Worm (Caenorhabditis elegans) whole organism, L4 larva: ENCODE results near the gene chil-25.

Experiments used
- F10B5.3 ChIP-seq: sonication (generic microtip); optimal IDR thresholded peaks from 2 replicates; lab custom pipeline; 2016; ENCODE audit warnings: mild to moderate bottlenecking, missing genetic modification characterization, missing compliant biosample characterization
- F49E8.2 ChIP-seq: sonication (generic microtip); optimal IDR thresholded peaks from 2 replicates; lab custom pipeline; 2016; ENCODE audit warnings: missing compliant biosample characterization, mild to moderate bottlenecking, missing genetic modification characterization, borderline replicate concordance
- Y75B8A.6 ChIP-seq: fragments of 200-800 bp; sonication (Bioruptor generic); IDR thresholded peaks from 2 replicates; pipeline ENCODE4 v1.3.6; 2022; ENCODE audit warnings: missing genetic modification reagents, missing genetic modification characterization, missing compliant biosample characterization
- ZK546.5 ChIP-seq, 2 experiments: sonication (generic microtip); optimal IDR thresholded peaks; 2 replicates each; lab custom pipeline; 2017; ENCODE audit warnings: missing biosample characterization in 2 of 2, missing genetic modification characterization in 2 of 2
- aha-1 ChIP-seq: fragments of 150-350 bp; peaks from one replicate; lab custom pipeline; 2014; ENCODE audit warnings: missing biosample characterization, missing genetic modification characterization
- ceh-32 ChIP-seq: sonication (generic microtip); optimal IDR thresholded peaks from 2 replicates; lab custom pipeline; 2016; ENCODE audit warnings: mild to moderate bottlenecking, missing genetic modification characterization, missing compliant biosample characterization; ENCODE audit not compliant: poor library complexity
- ceh-82 ChIP-seq: sonication (generic microtip); optimal IDR thresholded peaks from 2 replicates; lab custom pipeline; 2017; ENCODE audit warnings: missing biosample characterization, missing genetic modification characterization
- ces-1 ChIP-seq: fragments of 150-350 bp; sonication (generic microtip); optimal IDR thresholded peaks from 4 replicates; lab custom pipeline; 2014; ENCODE audit warnings: missing biosample characterization, missing genetic modification reagents, missing genetic modification characterization
- daf-16 ChIP-seq, 3 experiments: sonication (generic microtip); optimal IDR thresholded peaks; 2 replicates each; lab custom pipeline; 2016 to 2017; ENCODE audit warnings: missing genetic modification characterization in 3 of 3, missing genetic modification reagents in 3 of 3, mild to moderate bottlenecking in 2 of 3, missing compliant biosample characterization in 2 of 3, missing biosample characterization in 1 of 3, moderate library complexity in 1 of 3
- dmd-6 ChIP-seq: fragments of 200-800 bp; sonication (Bioruptor generic); IDR thresholded peaks from 2 replicates; pipeline ENCODE4 v1.3.6; 2022; ENCODE audit warnings: missing genetic modification reagents, missing genetic modification characterization, missing compliant biosample characterization
- dmd-8 ChIP-seq: fragments of 200-800 bp; sonication (Bioruptor generic); IDR thresholded peaks from 2 replicates; pipeline ENCODE4 v1.3.6; 2022; ENCODE audit warnings: missing genetic modification characterization, missing compliant biosample characterization
- dmd-9 ChIP-seq: fragments of 200-800 bp; sonication (Bioruptor generic); IDR thresholded peaks from 2 replicates; pipeline ENCODE4 v1.3.6; 2022; ENCODE audit warnings: missing genetic modification reagents, missing genetic modification characterization, missing compliant biosample characterization
- egl-27 ChIP-seq: sonication (generic microtip); optimal IDR thresholded peaks from 3 replicates; lab custom pipeline; 2017; ENCODE audit warnings: missing biosample characterization, missing genetic modification reagents, missing genetic modification characterization
- fkh-10 ChIP-seq: fragments of 150-350 bp; optimal IDR thresholded peaks from 2 replicates; lab custom pipeline; 2014; ENCODE audit warnings: missing biosample characterization, missing genetic modification reagents, missing genetic modification characterization
- gei-8 ChIP-seq: fragments of 200-800 bp; sonication (Bioruptor generic); optimal IDR thresholded peaks from 2 replicates; lab custom pipeline; 2018; ENCODE audit warnings: mild to moderate bottlenecking, missing genetic modification characterization, missing compliant biosample characterization
- hlh-11 ChIP-seq: fragments of 200-800 bp; sonication (Bioruptor generic); optimal IDR thresholded peaks from 2 replicates; lab custom pipeline; 2018; ENCODE audit warnings: mild to moderate bottlenecking, missing genetic modification characterization, missing compliant biosample characterization
- hlh-30 ChIP-seq: sonication (generic microtip); optimal IDR thresholded peaks from 2 replicates; lab custom pipeline; 2017; ENCODE audit warnings: antibody characterized with exemption, mild to moderate bottlenecking, missing genetic modification characterization, missing compliant biosample characterization; ENCODE audit not compliant: insufficient read depth
- hmg-1.1 ChIP-seq: fragments of 200-800 bp; sonication (Bioruptor generic); IDR thresholded peaks from 2 replicates; pipeline ENCODE4 v1.3.6; 2022; ENCODE audit warnings: missing genetic modification reagents, missing genetic modification characterization, missing compliant biosample characterization
- lim-7 ChIP-seq: fragments of 200-800 bp; sonication (Bioruptor generic); IDR thresholded peaks from 2 replicates; pipeline ENCODE4 v1.3.6; 2022; ENCODE audit warnings: missing genetic modification characterization, missing compliant biosample characterization
- lin-13 ChIP-seq: fragments of 150-350 bp; optimal IDR thresholded peaks from 2 replicates; lab custom pipeline; 2014; ENCODE audit warnings: missing biosample characterization, missing genetic modification reagents, missing genetic modification characterization
- lin-15B ChIP-seq: fragments of 150-350 bp; sonication (generic microtip); optimal IDR thresholded peaks from 3 replicates; lab custom pipeline; 2014; ENCODE audit warnings: missing biosample characterization, missing genetic modification characterization
- lin-38 ChIP-seq: fragments of 200-800 bp; sonication (Bioruptor generic); IDR thresholded peaks from 2 replicates; pipeline ENCODE4 v1.3.6; 2022; ENCODE audit warnings: missing genetic modification reagents, missing genetic modification characterization, missing compliant biosample characterization
- mdl-1 ChIP-seq, 2 experiments: fragments of 150-350 bp in 1 of 2; sonication (generic microtip) in 1 of 2; optimal IDR thresholded peaks; 2 replicates each; lab custom pipeline; 2014 to 2017; ENCODE audit warnings: missing biosample characterization in 2 of 2, missing genetic modification characterization in 2 of 2
- mdt-29 ChIP-seq: fragments of 200-800 bp; sonication (Bioruptor generic); IDR thresholded peaks from 2 replicates; pipeline ENCODE4 v1.3.6; 2022; ENCODE audit warnings: missing genetic modification reagents, missing genetic modification characterization, missing compliant biosample characterization
- mes-2 ChIP-seq: sonication (generic microtip); optimal IDR thresholded peaks from 2 replicates; lab custom pipeline; 2016; ENCODE audit warnings: missing genotype, mild to moderate bottlenecking, missing genetic modification characterization, missing compliant biosample characterization; ENCODE audit not compliant: poor library complexity, severe bottlenecking
- mxl-3 ChIP-seq: fragments of 200-800 bp; sonication (Bioruptor generic); optimal IDR thresholded peaks from 2 replicates; lab custom pipeline; 2018; ENCODE audit warnings: mild to moderate bottlenecking, missing genetic modification characterization, missing compliant biosample characterization
- nhr-25 ChIP-seq: sonication (generic microtip); optimal IDR thresholded peaks from 2 replicates; lab custom pipeline; 2017; ENCODE audit warnings: missing genetic modification characterization, mild to moderate bottlenecking, missing compliant biosample characterization, antibody characterized with exemption, moderate library complexity, borderline replicate concordance; ENCODE audit not compliant: insufficient read depth
- nhr-28 ChIP-seq: fragments of 150-350 bp; optimal IDR thresholded peaks from 2 replicates; lab custom pipeline; 2014; ENCODE audit warnings: missing biosample characterization, missing genetic modification characterization
- nhr-48 ChIP-seq: sonication (generic microtip); optimal IDR thresholded peaks from 2 replicates; lab custom pipeline; 2016; ENCODE audit warnings: mild to moderate bottlenecking, missing genetic modification characterization, missing compliant biosample characterization
- nhr-6 ChIP-seq: fragments of 150-350 bp; optimal IDR thresholded peaks from 2 replicates; lab custom pipeline; 2014; ENCODE audit warnings: missing biosample characterization, missing genetic modification characterization
- pha-4 ChIP-seq, 2 experiments: fragments of 150-350 bp in 1 of 2; fragments of 200-800 bp in 1 of 2; sonication (Bioruptor generic) in 1 of 2; IDR thresholded peaks in 1 of 2; optimal IDR thresholded peaks in 1 of 2; 2 replicates each; pipeline versions ENCODE4 v1.3.6 to Lab custom; 2014 to 2022; ENCODE audit warnings: missing genetic modification characterization in 2 of 2, missing genetic modification reagents in 2 of 2, missing biosample characterization in 1 of 2, missing compliant biosample characterization in 1 of 2
- php-3 ChIP-seq: fragments of 200-800 bp; sonication (Bioruptor generic); IDR thresholded peaks from 2 replicates; pipeline ENCODE4 v1.3.6; 2022; ENCODE audit warnings: missing genetic modification reagents, missing genetic modification characterization, missing compliant biosample characterization
- pqm-1 ChIP-seq: sonication (generic microtip); optimal IDR thresholded peaks from 2 replicates; lab custom pipeline; 2017; ENCODE audit warnings: missing biosample characterization, missing genetic modification characterization
- snpc-4 ChIP-seq: fragments of 150-350 bp; optimal IDR thresholded peaks from 2 replicates; lab custom pipeline; 2014; ENCODE audit warnings: missing biosample characterization, missing genetic modification characterization
- tra-1 ChIP-seq: fragments of 200-800 bp; sonication (Bioruptor generic); IDR thresholded peaks from 2 replicates; pipeline ENCODE4 v1.3.6; 2022; ENCODE audit warnings: missing genetic modification reagents, missing genetic modification characterization, missing compliant biosample characterization
- unc-39 ChIP-seq: sonication (generic microtip); optimal IDR thresholded peaks from 2 replicates; lab custom pipeline; 2017; ENCODE audit warnings: missing biosample characterization, missing genetic modification characterization
- unc-62 ChIP-seq, 3 experiments: fragments of 150-350 bp in 1 of 3; sonication (generic microtip); optimal IDR thresholded peaks in 2 of 3; peaks in 1 of 3; 1 replicate in 1 of 3; 2 replicates in 2 of 3; lab custom pipeline; 2014 to 2017; ENCODE audit warnings: missing biosample characterization in 3 of 3, missing genetic modification characterization in 3 of 3, missing genetic modification reagents in 3 of 3, missing genotype in 1 of 3
- ztf-11 ChIP-seq: fragments of 150-350 bp; optimal IDR thresholded peaks from 2 replicates; lab custom pipeline; 2014; ENCODE audit warnings: missing biosample characterization, missing genetic modification characterization

Gene chil-25

DNA sequence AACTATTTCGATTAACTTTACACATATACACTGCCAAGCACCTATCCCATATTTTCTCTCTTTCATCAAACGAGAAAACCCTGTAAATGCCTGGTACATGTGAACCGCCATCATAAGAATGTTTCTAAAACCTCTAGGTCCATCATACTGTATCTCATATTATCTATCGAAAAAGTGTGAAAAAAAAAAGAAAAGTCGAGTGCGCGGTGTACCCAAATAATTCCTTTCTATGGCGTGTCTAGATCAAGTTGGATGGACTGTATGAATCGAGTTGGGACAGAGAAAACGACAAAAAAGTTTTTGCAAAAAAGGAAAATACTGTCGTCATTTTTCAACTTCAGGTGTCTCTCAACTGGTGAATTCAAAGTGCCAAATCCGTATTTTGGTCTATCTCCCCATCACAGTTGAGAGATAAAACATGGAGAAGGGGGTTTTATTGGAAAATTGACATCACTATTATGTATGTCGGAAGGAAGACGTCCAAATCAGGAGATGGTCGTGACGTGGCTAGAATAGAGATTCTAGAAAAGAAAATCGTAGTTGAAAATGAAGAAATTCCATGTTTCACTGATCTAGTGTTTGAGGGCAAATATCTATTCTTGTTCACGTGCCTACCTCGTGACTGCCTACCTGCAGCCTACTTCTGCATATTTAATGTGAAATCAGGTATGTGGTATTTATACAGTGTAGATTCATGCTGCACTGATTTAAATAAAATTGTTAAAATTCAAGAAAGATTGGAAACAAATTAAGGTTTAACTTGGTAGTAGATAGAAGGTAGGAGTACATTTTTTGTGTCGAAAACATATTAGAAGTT, 19.2 kb upstream of the chil-25 start:
- TF ChIP-seq dmd-9 (GFP tag; lab: Robert Waterston, UW) (no peak), mdl-1 (tag; optimal IDR thresholded peaks at IDR 0.05; lab: Kevin White, UChicago) (peak in 1 of 2 experiments; percentile 25), nhr-48 (tag; lab: Kevin White, UChicago) (peak; percentile 97), php-3 (GFP tag; lab: Robert Waterston, UW) (no peak), nhr-25 (no peak), fkh-10 (no peak), mxl-3 (GFP tag; lab: Kevin White, UChicago) (no peak), lim-7 (GFP tag; lab: Robert Waterston, UW) (no peak), Y75B8A.6 (GFP tag; lab: Robert Waterston, UW) (no peak), ceh-82 (tag; lab: Kevin White, UChicago) (no peak), pqm-1 (tag; lab: Kevin White, UChicago) (no peak), hmg-1.1 (GFP tag; lab: Robert Waterston, UW) (no peak), tra-1 (0 out of 2 replicates have a peak, but pooled peaks have one; percentile 61), lin-15B (no peak), nhr-28 (peak; percentile 31), F10B5.3 (tag; lab: Kevin White, UChicago) (no peak), unc-39 (tag; lab: Kevin White, UChicago) (no peak), pha-4 (GFP tag; IDR thresholded peaks at IDR 0.05; lab: Robert Waterston, UW) (no peak), pha-4 (tag; optimal IDR thresholded peaks at IDR 0.05; lab: Kevin White, UChicago) (no peak), daf-16 (GFP tag; optimal IDR thresholded peaks at IDR 0.05; lab: Kevin White, UChicago) (no peak), daf-16 (tag; optimal IDR thresholded peaks at IDR 0.05; lab: Kevin White, UChicago) (no peak), ztf-11 (no peak), mdt-29 (GFP tag; lab: Robert Waterston, UW) (no peak), ces-1 (no peak), ceh-32 (tag; lab: Kevin White, UChicago) (no peak), aha-1 (tag; lab: Kevin White, UChicago) (peak; percentile 93), hlh-30 (peak; percentile 56), egl-27 (tag; lab: Kevin White, UChicago) (no peak), snpc-4 (tag; lab: Kevin White, UChicago) (no peak), F49E8.2 (tag; lab: Kevin White, UChicago) (no peak), unc-62 (GFP tag; optimal IDR thresholded peaks at IDR 0.05 in 1 of 2; lab: Kevin White, UChicago) (peak in 1 of 2 experiments; percentile 59), unc-62 (tag; optimal IDR thresholded peaks at IDR 0.05; lab: Kevin White, UChicago) (no peak), dmd-6 (GFP tag; lab: Robert Waterston, UW) (peak; percentile 46), lin-38 (GFP tag; lab: Robert Waterston, UW) (no peak), gei-8 (GFP tag; lab: Kevin White, UChicago) (peak; percentile 5), lin-13 (GFP tag; lab: Kevin White, UChicago) (no peak), hlh-11 (tag; lab: Kevin White, UChicago) (peak; percentile 30)

DNA sequence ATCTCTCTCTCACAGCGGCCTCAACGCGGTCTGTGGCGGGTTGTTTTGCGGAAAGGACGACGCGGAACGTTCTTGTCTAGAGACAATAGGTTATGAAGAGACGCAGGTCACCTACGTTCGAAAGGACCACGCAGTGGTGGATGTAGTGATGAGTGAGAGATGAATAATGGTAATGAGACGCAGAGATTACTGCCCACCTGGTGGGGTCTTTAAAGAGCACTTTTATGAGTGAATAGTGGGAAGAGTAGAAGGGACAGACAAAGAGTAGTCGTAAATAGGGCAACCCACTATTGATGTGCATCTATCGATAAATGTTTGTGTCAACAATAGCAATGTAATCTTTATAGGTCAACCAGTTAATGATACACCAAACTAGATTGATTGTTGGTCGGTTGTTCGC, 16.8 kb upstream of the chil-25 start:
- TF ChIP-seq unc-62 (GFP tag; optimal IDR thresholded peaks at IDR 0.05 in 1 of 2; lab: Kevin White, UChicago) (peak in 1 of 2 experiments; percentile 72), unc-62 (tag; optimal IDR thresholded peaks at IDR 0.05; lab: Kevin White, UChicago) (no peak), lim-7 (GFP tag; lab: Robert Waterston, UW) (no peak), ZK546.5 (tag; optimal IDR thresholded peaks at IDR 0.05; lab: Kevin White, UChicago) (no peak), mes-2 (tag; lab: Kevin White, UChicago) (peak; percentile 5), dmd-8 (GFP tag; lab: Robert Waterston, UW) (0 out of 2 replicates have a peak, but pooled peaks have one; percentile 27), nhr-6 (tag; lab: Kevin White, UChicago) (peak; percentile 77), daf-16 (GFP tag; optimal IDR thresholded peaks at IDR 0.05; lab: Kevin White, UChicago) (no peak), daf-16 (tag; optimal IDR thresholded peaks at IDR 0.05; lab: Kevin White, UChicago) (peak; percentile 11)
